Worm (Caenorhabditis elegans) whole organism, L3 larva: ENCODE results near the gene F42A9.3.
A peak's percentile ranks its signal among the peaks of the same experiment; 100 is the strongest.

Experiments used
- R02D3.7 ChIP-seq: fragments of 150-350 bp; optimal IDR thresholded peaks from 2 replicates; lab custom pipeline; 2014; ENCODE audit warnings: missing biosample characterization, missing genetic modification characterization
- ZK546.5 ChIP-seq: sonication (generic microtip); optimal IDR thresholded peaks from 2 replicates; lab custom pipeline; 2017; ENCODE audit warnings: missing biosample characterization, missing genetic modification characterization
- aly-2 ChIP-seq: fragments of 150-350 bp; optimal IDR thresholded peaks from 2 replicates; lab custom pipeline; 2014; ENCODE audit warnings: missing biosample characterization, missing genetic modification characterization
- ama-1 ChIP-seq: fragments of 150-350 bp; optimal IDR thresholded peaks from 2 replicates; lab custom pipeline; 2018
- ceh-16 ChIP-seq: sonication (generic microtip); optimal IDR thresholded peaks from 2 replicates; lab custom pipeline; 2017; ENCODE audit warnings: missing biosample characterization, missing genetic modification characterization
- ceh-28 ChIP-seq: fragments of 150-350 bp; optimal IDR thresholded peaks from 2 replicates; lab custom pipeline; 2014; ENCODE audit warnings: missing biosample characterization, missing genetic modification reagents, missing genetic modification characterization
- ceh-9 ChIP-seq: sonication (generic microtip); optimal IDR thresholded peaks from 2 replicates; lab custom pipeline; 2018; ENCODE audit warnings: missing biosample characterization, missing genetic modification characterization
- daf-12 ChIP-seq: fragments of 150-350 bp; optimal IDR thresholded peaks from 2 replicates; lab custom pipeline; 2014; ENCODE audit warnings: missing biosample characterization, missing genetic modification reagents, missing genetic modification characterization
- egl-27 ChIP-seq: sonication (generic microtip); optimal IDR thresholded peaks from 4 replicates; lab custom pipeline; 2017; ENCODE audit warnings: missing biosample characterization, missing genetic modification reagents, missing genetic modification characterization
- egl-5 ChIP-seq: fragments of 150-350 bp; optimal IDR thresholded peaks from 2 replicates; lab custom pipeline; 2017; ENCODE audit warnings: missing biosample characterization, missing genetic modification reagents, missing genetic modification characterization, inconsistent platforms
- elt-1 ChIP-seq: fragments of 150-350 bp; optimal IDR thresholded peaks from 2 replicates; lab custom pipeline; 2014; ENCODE audit warnings: missing biosample characterization, missing genetic modification characterization
- elt-2 ChIP-seq: sonication (generic microtip); optimal IDR thresholded peaks from 2 replicates; lab custom pipeline; 2016; ENCODE audit warnings: missing genetic modification reagents, mild to moderate bottlenecking, missing genetic modification characterization, missing compliant biosample characterization
- elt-3 ChIP-seq, 3 experiments: fragments of 150-350 bp in 1 of 3; sonication (generic microtip) in 2 of 3; optimal IDR thresholded peaks; 2 replicates in 2 of 3; 4 replicates in 1 of 3; lab custom pipeline; 2014 to 2017; ENCODE audit warnings: missing biosample characterization in 3 of 3, missing genetic modification characterization in 3 of 3
- eor-1 ChIP-seq, 2 experiments: fragments of 150-350 bp; optimal IDR thresholded peaks; 2 replicates each; lab custom pipeline; 2014 to 2018; ENCODE audit warnings: missing biosample characterization in 2 of 2, missing genetic modification characterization in 2 of 2
- fkh-10 ChIP-seq: sonication (generic microtip); optimal IDR thresholded peaks from 2 replicates; lab custom pipeline; 2017; ENCODE audit warnings: missing biosample characterization, missing genetic modification reagents, missing genetic modification characterization
- fkh-2 ChIP-seq: fragments of 150-350 bp; optimal IDR thresholded peaks from 2 replicates; lab custom pipeline; 2014; ENCODE audit warnings: missing biosample characterization, missing genetic modification reagents, missing genetic modification characterization
- fos-1 ChIP-seq: fragments of 150-350 bp; optimal IDR thresholded peaks from 2 replicates; lab custom pipeline; 2014; ENCODE audit warnings: missing biosample characterization, missing genetic modification characterization
- jun-1 ChIP-seq: fragments of 150-350 bp; optimal IDR thresholded peaks from 2 replicates; lab custom pipeline; 2014; ENCODE audit warnings: missing biosample characterization, missing genetic modification reagents, missing genetic modification characterization
- lin-15B ChIP-seq: fragments of 150-350 bp; optimal IDR thresholded peaks from 2 replicates; lab custom pipeline; 2014; ENCODE audit warnings: missing biosample characterization, missing genetic modification characterization
- lsy-12 ChIP-seq: sonication (generic microtip); optimal IDR thresholded peaks from 2 replicates; lab custom pipeline; 2016; ENCODE audit warnings: mild to moderate bottlenecking, missing genetic modification characterization, missing compliant biosample characterization
- mdl-1 ChIP-seq: fragments of 150-350 bp; optimal IDR thresholded peaks from 2 replicates; lab custom pipeline; 2014; ENCODE audit warnings: missing biosample characterization, missing genetic modification characterization
- nfya-1 ChIP-seq: sonication (generic microtip); optimal IDR thresholded peaks from 2 replicates; lab custom pipeline; 2017; ENCODE audit warnings: missing genetic modification characterization, mild to moderate bottlenecking, missing compliant biosample characterization, antibody characterized with exemption, moderate library complexity; ENCODE audit not compliant: insufficient read depth
- nhr-11 ChIP-seq: fragments of 150-350 bp; optimal IDR thresholded peaks from 2 replicates; lab custom pipeline; 2014; ENCODE audit warnings: missing biosample characterization, missing genetic modification characterization
- nhr-23 ChIP-seq: fragments of 150-350 bp; optimal IDR thresholded peaks from 2 replicates; lab custom pipeline; 2014; ENCODE audit warnings: missing biosample characterization, missing genetic modification reagents, missing genetic modification characterization
- nhr-237 ChIP-seq: fragments of 150-350 bp; optimal IDR thresholded peaks from 2 replicates; lab custom pipeline; 2014; ENCODE audit warnings: missing biosample characterization, missing genetic modification characterization
- nhr-25 ChIP-seq: sonication (generic microtip); optimal IDR thresholded peaks from 2 replicates; lab custom pipeline; 2017; ENCODE audit warnings: missing biosample characterization, missing genetic modification characterization
- nhr-28 ChIP-seq: fragments of 150-350 bp; optimal IDR thresholded peaks from 2 replicates; lab custom pipeline; 2014; ENCODE audit warnings: missing biosample characterization, missing genetic modification characterization
- nhr-67 ChIP-seq: fragments of 150-350 bp; optimal IDR thresholded peaks from 2 replicates; lab custom pipeline; 2014; ENCODE audit warnings: missing biosample characterization, missing genetic modification characterization
- nhr-76 ChIP-seq: fragments of 150-350 bp; sonication (generic microtip); optimal IDR thresholded peaks from 5 replicates; lab custom pipeline; 2014; ENCODE audit warnings: missing biosample characterization, missing genetic modification characterization
- nhr-77 ChIP-seq: fragments of 150-350 bp; optimal IDR thresholded peaks from 2 replicates; lab custom pipeline; 2014; ENCODE audit warnings: missing biosample characterization, missing genetic modification characterization
- pha-4 ChIP-seq: fragments of 150-350 bp; optimal IDR thresholded peaks from 2 replicates; lab custom pipeline; 2014; ENCODE audit warnings: missing biosample characterization, missing genetic modification reagents, missing genetic modification characterization
- pqm-1 ChIP-seq: fragments of 150-350 bp; optimal IDR thresholded peaks from 2 replicates; lab custom pipeline; 2017; ENCODE audit warnings: missing biosample characterization, missing genetic modification characterization, inconsistent platforms
- sea-2 ChIP-seq: fragments of 150-350 bp; sonication (generic microtip); optimal IDR thresholded peaks from 4 replicates; lab custom pipeline; 2014; ENCODE audit warnings: missing biosample characterization, missing genetic modification reagents, missing genetic modification characterization
- skn-1 ChIP-seq: fragments of 150-350 bp; optimal IDR thresholded peaks from 2 replicates; lab custom pipeline; 2014; ENCODE audit warnings: missing biosample characterization, missing genetic modification characterization
- snpc-4 ChIP-seq: fragments of 150-350 bp; optimal IDR thresholded peaks from 2 replicates; lab custom pipeline; 2014; ENCODE audit warnings: missing biosample characterization, missing genetic modification characterization
- tbx-2 ChIP-seq: sonication (generic microtip); optimal IDR thresholded peaks from 2 replicates; lab custom pipeline; 2016; ENCODE audit warnings: mild to moderate bottlenecking, missing genetic modification characterization, missing compliant biosample characterization
- unc-39 ChIP-seq: sonication (generic microtip); optimal IDR thresholded peaks from 4 replicates; lab custom pipeline; 2017; ENCODE audit warnings: missing biosample characterization, missing genetic modification characterization
- zag-1 ChIP-seq: fragments of 150-350 bp; optimal IDR thresholded peaks from 2 replicates; lab custom pipeline; 2014; ENCODE audit warnings: missing biosample characterization, missing genetic modification characterization
- ztf-11 ChIP-seq: fragments of 150-350 bp; optimal IDR thresholded peaks from 2 replicates; lab custom pipeline; 2014; ENCODE audit warnings: missing biosample characterization, missing genetic modification characterization
- ztf-4 ChIP-seq: fragments of 150-350 bp; optimal IDR thresholded peaks from 2 replicates; lab custom pipeline; 2014; ENCODE audit warnings: missing biosample characterization, missing genetic modification characterization

The F42A9.3 gene

DNA sequence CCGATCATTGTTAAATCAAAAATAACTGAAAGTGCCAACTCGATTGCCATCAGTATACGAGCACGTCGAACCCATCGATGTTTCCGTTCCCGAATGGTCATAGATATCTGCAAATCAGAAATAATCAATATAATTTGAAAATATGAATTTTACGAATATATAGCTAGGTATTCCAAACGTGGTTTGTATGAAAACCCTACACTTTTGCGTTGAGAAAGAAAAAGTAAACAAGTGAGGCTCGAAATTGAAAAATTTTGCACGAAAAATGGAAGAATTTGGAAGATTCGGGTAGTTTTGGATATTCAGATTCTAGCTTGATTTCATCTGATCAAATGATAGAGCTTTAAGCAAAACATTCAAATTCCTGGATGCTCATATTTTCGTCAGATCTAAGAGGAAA lies 21.7 kb downstream of the F42A9.3 start, which contains the start of gene F42A9.9:
Gene F42A9.9, minus strand, starts transcription at position 101 of the 400 bp plus-strand sequence.
- TF ChIP-seq elt-2 = no peak
- no peak for TF ChIP-seq elt-3 (tag; optimal IDR thresholded peaks at IDR 0.05; lab: Kevin White, UChicago)
- no peak for TF ChIP-seq ztf-11
- no peak for TF ChIP-seq eor-1 (tag; optimal IDR thresholded peaks at IDR 0.05; lab: Kevin White, UChicago)
- no peak for TF ChIP-seq nhr-25
- TF ChIP-seq egl-27 = no peak
- no peak for TF ChIP-seq nfya-1
- TF ChIP-seq ceh-9 (tag; lab: Kevin White, UChicago) = no peak
- TF ChIP-seq, all 47 proteins: peak for 0

DNA sequence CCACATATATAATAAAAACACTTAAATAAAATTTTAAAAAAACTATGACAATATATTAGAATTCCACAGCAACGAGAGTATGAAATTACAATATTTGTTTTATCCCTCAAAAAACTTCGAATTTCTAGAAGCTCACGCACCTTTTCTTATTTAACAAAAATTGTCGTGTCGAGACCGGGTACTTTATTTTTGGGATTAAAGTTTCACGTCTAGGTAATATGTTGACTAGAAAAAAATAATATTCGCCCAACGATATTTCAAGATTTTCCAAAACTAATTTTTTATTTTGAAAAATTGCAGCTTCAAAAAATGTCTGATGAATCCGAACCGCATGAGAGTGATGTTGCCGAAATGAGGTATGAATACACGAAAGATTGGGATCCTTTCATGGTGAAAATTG lies 27.4 kb downstream of the F42A9.3 start, which contains the start of gene C49C8.3:
Gene C49C8.3, plus strand, starts transcription at position 301 of the 400 bp plus-strand sequence.
- TF ChIP-seq ZK546.5 (tag; lab: Kevin White, UChicago) (no peak), ztf-4 (no peak), skn-1 (tag; lab: Kevin White, UChicago) (no peak), fkh-2 (tag; lab: Kevin White, UChicago) (no peak), lsy-12 (tag; lab: Kevin White, UChicago) (no peak), ztf-11 (no peak), daf-12 (tag; lab: Kevin White, UChicago) (no peak), unc-39 (no peak), jun-1 (tag; lab: Kevin White, UChicago) (no peak), fos-1 (no peak), nhr-76 (tag; lab: Kevin White, UChicago) (no peak)

DNA sequence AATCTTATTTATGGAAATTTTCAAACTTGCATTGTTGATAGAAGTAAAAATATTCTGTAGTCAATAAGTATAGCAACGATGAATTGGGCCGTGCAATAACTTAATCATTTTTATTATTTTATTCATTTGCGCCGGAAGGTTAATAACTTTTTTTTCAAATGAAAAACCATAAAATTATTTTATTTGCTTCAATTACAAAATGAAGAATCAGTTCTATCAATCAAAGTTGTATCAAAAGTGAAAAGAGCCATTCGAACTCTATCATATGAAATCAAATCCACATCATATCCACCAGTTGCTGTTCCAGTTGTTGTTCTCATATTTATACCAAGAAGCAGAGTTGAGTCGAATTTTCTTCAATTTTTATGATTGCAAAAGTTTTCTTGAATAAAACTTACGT lies 31.4 kb downstream of the F42A9.3 start, which contains the start of gene cyp-33E1:
Gene cyp-33E1, minus strand, starts transcription at position 101 of the 400 bp plus-strand sequence.
- TF ChIP-seq egl-27 (no peak), daf-12 (tag; lab: Kevin White, UChicago) (no peak), fkh-10 (GFP tag; lab: Kevin White, UChicago) (no peak), nhr-23 (no peak), pha-4 (tag; lab: Kevin White, UChicago) (no peak), snpc-4 (tag; lab: Kevin White, UChicago) (no peak), nhr-76 (tag; lab: Kevin White, UChicago) (no peak), nhr-237 (no peak), zag-1 (no peak), nhr-28 (tag; lab: Kevin White, UChicago) (no peak), tbx-2 (tag; lab: Kevin White, UChicago) (no peak), ama-1 (no peak), mdl-1 (no peak), lsy-12 (tag; lab: Kevin White, UChicago) (no peak), nhr-67 (tag; lab: Kevin White, UChicago) (no peak), egl-5 (tag; lab: Kevin White, UChicago) (no peak), unc-39 (no peak)
- TF ChIP-seq, all 47 proteins: peak for 0

DNA sequence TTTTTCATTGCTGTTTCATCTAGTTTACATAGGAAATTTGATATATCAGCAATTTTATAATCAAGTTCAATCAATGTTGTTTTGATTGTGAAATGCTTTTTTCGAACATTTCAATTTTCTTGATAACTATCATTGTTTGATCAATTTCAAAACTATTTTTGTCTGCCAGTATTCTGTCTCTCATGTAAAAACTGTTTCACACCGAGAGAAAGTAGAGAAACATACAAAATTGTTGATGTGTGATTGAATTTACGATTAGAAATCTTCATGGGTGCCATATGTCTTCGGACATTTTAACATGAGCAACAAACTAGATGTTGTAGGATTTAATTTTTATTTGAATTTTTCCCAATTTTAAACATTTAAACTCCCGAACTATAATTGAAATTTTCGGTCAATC lies 33.6 kb downstream of the F42A9.3 start, which contains the start of gene C49C8.2:
Gene C49C8.2, plus strand, starts transcription at position 393 of the 400 bp plus-strand sequence.
- TF ChIP-seq nhr-77 (tag; lab: Kevin White, UChicago) (no peak), elt-2 (peak; percentile 56), fos-1 (no peak), pha-4 (tag; lab: Kevin White, UChicago) (peak; percentile 60), nfya-1 (no peak), nhr-67 (tag; lab: Kevin White, UChicago) (no peak), sea-2 (GFP tag; lab: Kevin White, UChicago) (no peak), aly-2 (tag; lab: Kevin White, UChicago) (no peak), fkh-2 (tag; lab: Kevin White, UChicago) (no peak), ZK546.5 (tag; lab: Kevin White, UChicago) (no peak)
- TF ChIP-seq, all 47 proteins: peak for 2

DNA sequence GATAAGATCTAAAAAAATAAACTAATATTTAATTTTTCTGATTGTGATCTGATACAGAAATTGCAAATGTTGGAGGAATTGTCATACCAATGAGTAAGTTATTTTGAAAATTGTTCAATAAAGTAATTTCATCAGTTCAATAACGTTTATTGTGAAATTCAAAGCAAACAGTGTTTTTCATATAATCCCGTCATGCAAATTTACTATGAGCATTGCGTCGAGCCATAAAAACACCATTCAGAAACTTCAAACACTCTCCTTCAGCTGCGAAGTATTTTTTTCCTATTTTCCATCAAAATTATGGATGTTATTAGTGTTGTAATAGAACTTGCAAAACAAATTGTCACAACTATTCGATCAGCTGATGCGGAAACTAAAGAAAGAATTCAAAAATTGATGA lies 34.8 kb downstream of the F42A9.3 start, which contains the start of gene C49C8.8:
Gene C49C8.8, plus strand, starts transcription at position 301 of the 400 bp plus-strand sequence.
- TF ChIP-seq mdl-1 (no peak), R02D3.7 (tag; lab: Kevin White, UChicago) (no peak), lin-15B (tag; lab: Kevin White, UChicago) (no peak), pha-4 (tag; lab: Kevin White, UChicago) (no peak), nhr-77 (tag; lab: Kevin White, UChicago) (no peak), ceh-28 (tag; lab: Kevin White, UChicago) (no peak), ceh-16 (tag; lab: Kevin White, UChicago) (no peak), elt-1 (tag; lab: Kevin White, UChicago) (no peak), zag-1 (no peak), jun-1 (tag; lab: Kevin White, UChicago) (no peak), nhr-11 (tag; lab: Kevin White, UChicago) (no peak), skn-1 (tag; lab: Kevin White, UChicago) (no peak), daf-12 (tag; lab: Kevin White, UChicago) (no peak), nfya-1 (no peak), pqm-1 (no peak), ceh-9 (tag; lab: Kevin White, UChicago) (no peak), fkh-10 (GFP tag; lab: Kevin White, UChicago) (no peak), unc-39 (no peak), lsy-12 (tag; lab: Kevin White, UChicago) (no peak), ztf-11 (no peak)
- TF ChIP-seq, all 47 proteins: peak for 0
